Fruit fly (Drosophila melanogaster) whole organism, wandering third instar larva: ENCODE results near the gene Msp300.

Source experiments
- Abd-B ChIP-seq: fragments of >200 bp; optimal IDR thresholded peaks from 2 replicates; lab custom pipeline; 2017; ENCODE audit warnings: missing biosample characterization, missing genetic modification characterization
- CG32264 ChIP-seq: fragments of 200-800 bp; sonication (Bioruptor generic); optimal IDR thresholded peaks from 2 replicates; lab custom pipeline; 2016; ENCODE audit warnings: missing biosample characterization, missing genetic modification characterization
- CG9705 ChIP-seq: fragments of 200-800 bp; sonication (Bioruptor generic); optimal IDR thresholded peaks from 2 replicates; lab custom pipeline; 2018; ENCODE audit warnings: missing biosample characterization, mild to moderate bottlenecking, missing genetic modification characterization
- CrebA ChIP-seq: fragments of 200-800 bp; sonication (Bioruptor generic); optimal IDR thresholded peaks from 2 replicates; lab custom pipeline; 2016; ENCODE audit warnings: missing biosample characterization, mild to moderate bottlenecking, missing genetic modification characterization, borderline replicate concordance
- Dfd ChIP-seq: fragments of >200 bp; optimal IDR thresholded peaks from 2 replicates; lab custom pipeline; 2017; ENCODE audit warnings: missing biosample characterization, missing genetic modification characterization
- Dif ChIP-seq: fragments of 200-275, 200-300 bp; sonication (Bioruptor generic); optimal IDR thresholded peaks from 2 replicates; lab custom pipeline; 2018; ENCODE audit warnings: missing biosample characterization, missing genetic modification characterization; ENCODE audit not compliant: partially characterized antibody
- GATAd ChIP-seq: sonication (Bioruptor generic); optimal IDR thresholded peaks from 2 replicates; lab custom pipeline; 2016; ENCODE audit warnings: missing biosample characterization, missing genetic modification characterization
- HLH106 ChIP-seq: fragments of 200-800 bp; optimal IDR thresholded peaks from 3 replicates; lab custom pipeline; 2019; ENCODE audit warnings: missing biosample characterization, mild to moderate bottlenecking, missing genetic modification characterization, moderate library complexity
- Hnf4 ChIP-seq: fragments of 200-800 bp; sonication (Bioruptor generic); optimal IDR thresholded peaks from 2 replicates; lab custom pipeline; 2016; ENCODE audit warnings: missing biosample characterization, mild to moderate bottlenecking, missing genetic modification characterization
- Hr78 ChIP-seq: fragments of >200 bp; optimal IDR thresholded peaks from 2 replicates; lab custom pipeline; 2017; ENCODE audit warnings: missing biosample characterization, missing genetic modification characterization
- Hr83 ChIP-seq: fragments of 200-300 bp; sonication (Bioruptor generic); optimal IDR thresholded peaks from 2 replicates; lab custom pipeline; 2016; ENCODE audit warnings: missing biosample characterization, mild to moderate bottlenecking, missing genetic modification characterization, moderate library complexity; ENCODE audit not compliant: poor library complexity, severe bottlenecking
- Jra ChIP-seq: sonication (Bioruptor generic); optimal IDR thresholded peaks from 2 replicates; lab custom pipeline; 2016; ENCODE audit warnings: missing biosample characterization, missing genetic modification characterization
- Mio ChIP-seq: sonication (Bioruptor generic); optimal IDR thresholded peaks from 2 replicates; lab custom pipeline; 2016; ENCODE audit warnings: missing biosample characterization, missing genetic modification characterization
- Myc ChIP-seq: fragments of >200 bp; optimal IDR thresholded peaks from 2 replicates; lab custom pipeline; 2017
- N ChIP-seq: fragments of >200 bp; optimal IDR thresholded peaks from 2 replicates; lab custom pipeline; 2018; ENCODE audit warnings: missing biosample characterization, missing external identifiers, missing genetic modification characterization
- OdsH ChIP-seq: fragments of 200-800 bp; sonication (Bioruptor generic); optimal IDR thresholded peaks from 2 replicates; lab custom pipeline; 2016; ENCODE audit warnings: missing biosample characterization, mild to moderate bottlenecking, missing genetic modification characterization
- Rel ChIP-seq, 2 experiments: fragments of 200-800 bp; sonication (Bioruptor generic) in 1 of 2; optimal IDR thresholded peaks; 2 replicates in 1 of 2; 3 replicates in 1 of 2; lab custom pipeline; 2016 to 2019; ENCODE audit warnings: mild to moderate bottlenecking in 2 of 2, missing biosample characterization in 2 of 2, missing genetic modification characterization in 2 of 2, moderate library complexity in 1 of 2
- Sp1 ChIP-seq: fragments of 200-800 bp; sonication (Bioruptor generic); optimal IDR thresholded peaks from 3 replicates; lab custom pipeline; 2019; ENCODE audit warnings: missing biosample characterization, mild to moderate bottlenecking, missing genetic modification characterization, moderate library complexity
- Vsx2 ChIP-seq: fragments of 200-300, 225-300 bp; sonication (Bioruptor generic); optimal IDR thresholded peaks from 2 replicates; lab custom pipeline; 2018; ENCODE audit warnings: missing biosample characterization, missing genetic modification characterization; ENCODE audit not compliant: partially characterized antibody
- br ChIP-seq: fragments of 200-800 bp; sonication (Bioruptor generic); optimal IDR thresholded peaks from 2 replicates; lab custom pipeline; 2016; ENCODE audit warnings: missing biosample characterization, missing genetic modification characterization
- brk ChIP-seq: fragments of 200-800 bp; sonication (Bioruptor generic); optimal IDR thresholded peaks from 2 replicates; lab custom pipeline; 2016; ENCODE audit warnings: missing biosample characterization, mild to moderate bottlenecking, missing genetic modification characterization
- dl ChIP-seq, 2 experiments: fragments of 175-275, 200-275 bp in 1 of 2; fragments of 200-275 bp in 1 of 2; sonication (Bioruptor generic); optimal IDR thresholded peaks; lab custom pipeline; 2018; ENCODE audit warnings: mild to moderate bottlenecking in 2 of 2, missing biosample characterization in 2 of 2, missing genetic modification characterization in 2 of 2, moderate library complexity in 2 of 2; ENCODE audit not compliant: partially characterized antibody in 2 of 2, insufficient read depth in 1 of 2
- dmrt93B ChIP-seq: fragments of 200-800 bp; sonication (Bioruptor generic); optimal IDR thresholded peaks from 2 replicates; lab custom pipeline; 2018; ENCODE audit warnings: missing biosample characterization, mild to moderate bottlenecking, missing genetic modification characterization
- dsf ChIP-seq: sonication (Bioruptor generic); optimal IDR thresholded peaks from 2 replicates; lab custom pipeline; 2016; ENCODE audit warnings: missing biosample characterization, missing genetic modification characterization, borderline replicate concordance
- ey ChIP-seq: fragments of 200-800 bp; sonication (Bioruptor generic); optimal IDR thresholded peaks from 2 replicates; lab custom pipeline; 2016; ENCODE audit warnings: missing biosample characterization, missing genetic modification characterization
- foxo ChIP-seq, 2 experiments: fragments of 200-800 bp; sonication (Bioruptor generic); optimal IDR thresholded peaks; 2 replicates in 1 of 2; 3 replicates in 1 of 2; lab custom pipeline; 2016 to 2017; ENCODE audit warnings: missing biosample characterization in 2 of 2, missing genetic modification characterization in 2 of 2
- h ChIP-seq: fragments of 200-800 bp; sonication (Bioruptor generic); optimal IDR thresholded peaks from 3 replicates; lab custom pipeline; 2016; ENCODE audit warnings: missing biosample characterization, mild to moderate bottlenecking, missing genetic modification characterization
- jim ChIP-seq: fragments of 175-275, 200-325 bp; sonication (Bioruptor generic); optimal IDR thresholded peaks from 2 replicates; lab custom pipeline; 2016; ENCODE audit warnings: missing biosample characterization, mild to moderate bottlenecking, missing genetic modification characterization
- lola ChIP-seq: fragments of >200 bp; optimal IDR thresholded peaks from 2 replicates; lab custom pipeline; 2017; ENCODE audit warnings: missing biosample characterization, missing genetic modification characterization
- pan ChIP-seq: fragments of >200 bp; optimal IDR thresholded peaks from 2 replicates; lab custom pipeline; 2017
- psq ChIP-seq: fragments of 200-800 bp; sonication (Bioruptor generic); optimal IDR thresholded peaks from 3 replicates; lab custom pipeline; 2017; ENCODE audit warnings: missing biosample characterization, mild to moderate bottlenecking, missing genetic modification characterization, moderate library complexity
- rgr ChIP-seq: fragments of 200-800 bp; sonication (Bioruptor generic); optimal IDR thresholded peaks from 3 replicates; lab custom pipeline; 2016; ENCODE audit warnings: missing biosample characterization, mild to moderate bottlenecking, missing genetic modification characterization
- sage ChIP-seq: fragments of 200-800 bp; sonication (Bioruptor generic); optimal IDR thresholded peaks from 2 replicates; lab custom pipeline; 2016; ENCODE audit warnings: missing biosample characterization, mild to moderate bottlenecking, missing genetic modification characterization
- sv ChIP-seq: fragments of 200-800 bp; sonication (Bioruptor generic); optimal IDR thresholded peaks from 3 replicates; lab custom pipeline; 2016; ENCODE audit warnings: missing biosample characterization, missing genetic modification characterization
- usp ChIP-seq: fragments of >200 bp; optimal IDR thresholded peaks from 2 replicates; lab custom pipeline; 2017; ENCODE audit warnings: missing biosample characterization, missing genetic modification characterization
- woc ChIP-seq: sonication (Bioruptor generic); optimal IDR thresholded peaks from 2 replicates; lab custom pipeline; 2016; ENCODE audit warnings: missing biosample characterization, mild to moderate bottlenecking, missing genetic modification characterization

The Msp300 gene

dm6 chr2L:5054953-5055352, 45.7 kb upstream of the Msp300 start, which contains the start of the genes CG14036 and His3.3A:
TSS of gene CG14036 (minus strand) at chr2L:5055016.
TSS of gene His3.3A (plus strand) at chr2L:5055058.
- no peak for TF ChIP-seq OdsH (GFP tag; lab: Kevin White, UChicago)
- TF ChIP-seq CG9705 (GFP tag; lab: Kevin White, UChicago) = no peak
- TF ChIP-seq foxo (GFP tag; optimal IDR thresholded peaks at IDR 0.05; lab: Kevin White, UChicago) = peak in 1 of 2 experiments; percentile 18
- TF ChIP-seq Dif (GFP tag; lab: Kevin White, UChicago) = no peak
- peak; percentile 30 for TF ChIP-seq rgr (GFP tag; lab: Kevin White, UChicago)
- no peak for TF ChIP-seq dsf (GFP tag; lab: Kevin White, UChicago)
- TF ChIP-seq Sp1 (GFP tag; lab: Kevin White, UChicago) = peak; percentile 4
- peak; percentile 13 for TF ChIP-seq h (GFP tag; lab: Kevin White, UChicago)
- no peak for TF ChIP-seq Jra (GFP tag; lab: Kevin White, UChicago)
- TF ChIP-seq Myc (lab: Kevin White, UChicago) = peak; percentile 13
- TF ChIP-seq Rel (GFP tag; optimal IDR thresholded peaks at IDR 0.05; lab: Kevin White, UChicago) = no peak
- TF ChIP-seq Rel (tag; optimal IDR thresholded peaks at IDR 0.05; lab: Kevin White, UChicago) = peak; percentile 75
- no peak for TF ChIP-seq HLH106 (tag; lab: Kevin White, UChicago)
- TF ChIP-seq, all 38 proteins: peak for 6

- TF ChIP-seq h (GFP tag; lab: Kevin White, UChicago) (no peak), br (GFP tag; lab: Kevin White, UChicago) (no peak), OdsH (GFP tag; lab: Kevin White, UChicago) (no peak), Myc (lab: Kevin White, UChicago) (no peak), Dfd (GFP tag; lab: Kevin White, UChicago) (no peak), Vsx2 (GFP tag; lab: Kevin White, UChicago) (no peak), N (no peak), psq (GFP tag; lab: Kevin White, UChicago) (no peak), HLH106 (tag; lab: Kevin White, UChicago) (no peak)
Measured at dm6 chr2L:5055528-5055927, 45.1 kb upstream of the Msp300 start.

- TF ChIP-seq Rel (GFP tag; optimal IDR thresholded peaks at IDR 0.05; lab: Kevin White, UChicago) (no peak), Rel (tag; optimal IDR thresholded peaks at IDR 0.05; lab: Kevin White, UChicago) (no peak), woc (GFP tag; lab: Kevin White, UChicago) (peak; percentile 8), rgr (GFP tag; lab: Kevin White, UChicago) (no peak), dl (GFP tag; optimal IDR thresholded peaks at IDR 0.05; lab: Kevin White, UChicago; ENCODE audit: insufficient read depth in 1 of 2, partially characterized antibody in 2 of 2) (no peak), dsf (GFP tag; lab: Kevin White, UChicago) (no peak)
Measured at dm6 chr2L:5058094-5058493, 42.6 kb upstream of the Msp300 start, which contains the start of gene Nepl3. TSS of gene Nepl3 (minus strand) at chr2L:5058248.

dm6 chr2L:5059645-5060254, 40.9 kb upstream of the Msp300 start, which contains the start of gene Rpn11:
TSS of gene Rpn11 (minus strand) at chr2L:5059790.
- TF ChIP-seq rgr (GFP tag; lab: Kevin White, UChicago) = peak; percentile 42
- TF ChIP-seq dmrt93B (GFP tag; lab: Kevin White, UChicago) = peak; percentile 39
- TF ChIP-seq Jra (GFP tag; lab: Kevin White, UChicago) = peak; percentile 66
- TF ChIP-seq Abd-B (GFP tag; lab: Kevin White, UChicago) = no peak
- no peak for TF ChIP-seq Hr78 (GFP tag; lab: Kevin White, UChicago)
- no peak for TF ChIP-seq dsf (GFP tag; lab: Kevin White, UChicago)
- peak; percentile 8 for TF ChIP-seq ey (GFP tag; lab: Kevin White, UChicago)
- TF ChIP-seq Mio (GFP tag; lab: Kevin White, UChicago) = no peak
- no peak for TF ChIP-seq Dfd (GFP tag; lab: Kevin White, UChicago)
- no peak for TF ChIP-seq CrebA (GFP tag; lab: Kevin White, UChicago)
- peak; percentile 26 for TF ChIP-seq sv (GFP tag; lab: Kevin White, UChicago)
- TF ChIP-seq woc (GFP tag; lab: Kevin White, UChicago) = peak; percentile 81
- no peak for TF ChIP-seq lola (GFP tag; lab: Kevin White, UChicago)
- peak in 1 of 2 experiments; percentile 74 for TF ChIP-seq foxo (GFP tag; optimal IDR thresholded peaks at IDR 0.05; lab: Kevin White, UChicago)
- TF ChIP-seq OdsH (GFP tag; lab: Kevin White, UChicago) = no peak
- TF ChIP-seq GATAd (GFP tag; lab: Kevin White, UChicago) = no peak
- no peak for TF ChIP-seq N
- TF ChIP-seq Vsx2 (GFP tag; lab: Kevin White, UChicago) = no peak
- peak; percentile 73 for TF ChIP-seq Sp1 (GFP tag; lab: Kevin White, UChicago)
- no peak for TF ChIP-seq pan (lab: Kevin White, UChicago)
- TF ChIP-seq jim (GFP tag; lab: Kevin White, UChicago) = no peak
- no peak for TF ChIP-seq dl (GFP tag; optimal IDR thresholded peaks at IDR 0.05; lab: Kevin White, UChicago; ENCODE audit: insufficient read depth in 1 of 2, partially characterized antibody in 2 of 2)
- peak; percentile 41 for TF ChIP-seq psq (GFP tag; lab: Kevin White, UChicago)
- no peak for TF ChIP-seq Dif (GFP tag; lab: Kevin White, UChicago)
- peak; percentile 5 for TF ChIP-seq Hr83 (GFP tag; lab: Kevin White, UChicago)
- TF ChIP-seq CG32264 (GFP tag; lab: Kevin White, UChicago) = no peak
- TF ChIP-seq CG9705 (GFP tag; lab: Kevin White, UChicago) = peak; percentile 43
- TF ChIP-seq HLH106 (tag; lab: Kevin White, UChicago) = peak; percentile 69
- TF ChIP-seq Hnf4 (GFP tag; lab: Kevin White, UChicago) = peak; percentile 10
- TF ChIP-seq usp (GFP tag; lab: Kevin White, UChicago) = no peak
- peak; percentile 69 for TF ChIP-seq h (GFP tag; lab: Kevin White, UChicago)
- no peak for TF ChIP-seq Rel (GFP tag; optimal IDR thresholded peaks at IDR 0.05; lab: Kevin White, UChicago)
- TF ChIP-seq Rel (tag; optimal IDR thresholded peaks at IDR 0.05; lab: Kevin White, UChicago) = no peak
- peak; percentile 54 for TF ChIP-seq brk (GFP tag; lab: Kevin White, UChicago)
- peak; percentile 91 for TF ChIP-seq Myc (lab: Kevin White, UChicago)
- peak; percentile 43 for TF ChIP-seq br (GFP tag; lab: Kevin White, UChicago)
- TF ChIP-seq sage (GFP tag; lab: Kevin White, UChicago) = no peak
